Worm (Caenorhabditis elegans) whole organism, L4/young adult: ENCODE measurements around the gene nhr-122.

ENCODE experiments used
- W03F9.2 ChIP-seq: fragments of 150-350 bp; optimal IDR thresholded peaks from 2 replicates; lab custom pipeline; 2014; ENCODE audit warnings: missing biosample characterization, missing genetic modification characterization
- dao-5 ChIP-seq: sonication (generic microtip); optimal IDR thresholded peaks from 2 replicates; lab custom pipeline; 2016; ENCODE audit warnings: missing genotype, missing genetic modification characterization, moderate library complexity, missing compliant biosample characterization
- him-1 ChIP-seq: sonication (generic microtip); optimal IDR thresholded peaks from 2 replicates; lab custom pipeline; 2016; ENCODE audit warnings: missing genotype, missing genetic modification reagents, missing genetic modification characterization, missing compliant biosample characterization

- no peak for TF ChIP-seq dao-5 (tag; lab: Kevin White, UChicago)
- TF ChIP-seq W03F9.2 (tag; lab: Kevin White, UChicago), result no peak
- TF ChIP-seq him-1 (tag; lab: Kevin White, UChicago), result no peak
Observed at ce11 chrIV:1601357-1601756, 12.3 kb upstream of the nhr-122 start, which contains the start of gene set-23.
